Worm (Caenorhabditis elegans) whole organism, L1 larva: ENCODE measurements around the gene plpp-1.1.

Experiments used
- C04F5.9 ChIP-seq: sonication (generic microtip); optimal IDR thresholded peaks from 2 replicates; lab custom pipeline; 2016; ENCODE audit warnings: missing genetic modification characterization, missing compliant biosample characterization
- C16A3.4 ChIP-seq: fragments of 150-350 bp; optimal IDR thresholded peaks from 2 replicates; lab custom pipeline; 2014; ENCODE audit warnings: missing biosample characterization, missing genetic modification characterization
- F16B12.6 ChIP-seq: fragments of 150-350 bp; optimal IDR thresholded peaks from 2 replicates; lab custom pipeline; 2014; ENCODE audit warnings: missing biosample characterization, missing genetic modification characterization
- Y116A8C.19 ChIP-seq: sonication (generic microtip); optimal IDR thresholded peaks from 2 replicates; lab custom pipeline; 2016; ENCODE audit warnings: missing compliant biosample characterization, missing genetic modification characterization, borderline replicate concordance
- alr-1 ChIP-seq: fragments of 200-800 bp; sonication (Bioruptor generic); optimal IDR thresholded peaks from 2 replicates; lab custom pipeline; 2018; ENCODE audit warnings: borderline replicate concordance, mild to moderate bottlenecking, missing genetic modification characterization, missing compliant biosample characterization
- aly-2 ChIP-seq: fragments of 150-350 bp; optimal IDR thresholded peaks from 2 replicates; lab custom pipeline; 2014; ENCODE audit warnings: missing biosample characterization, missing genetic modification characterization
- blmp-1 ChIP-seq: fragments of 150-350 bp; optimal IDR thresholded peaks from 2 replicates; lab custom pipeline; 2014; ENCODE audit warnings: missing biosample characterization, missing genetic modification characterization
- ceh-8 ChIP-seq: fragments of 200-800 bp; sonication (Bioruptor generic); optimal IDR thresholded peaks from 2 replicates; lab custom pipeline; 2018; ENCODE audit warnings: mild to moderate bottlenecking, missing genetic modification characterization, moderate library complexity, missing compliant biosample characterization
- ces-1 ChIP-seq: fragments of 150-350 bp; optimal IDR thresholded peaks from 2 replicates; lab custom pipeline; 2014; ENCODE audit warnings: missing biosample characterization, missing genetic modification reagents, missing genetic modification characterization
- dsc-1 ChIP-seq: sonication (generic microtip); optimal IDR thresholded peaks from 2 replicates; lab custom pipeline; 2016; ENCODE audit warnings: mild to moderate bottlenecking, missing genetic modification characterization, missing compliant biosample characterization
- egl-13 ChIP-seq: sonication (generic microtip); optimal IDR thresholded peaks from 2 replicates; lab custom pipeline; 2016; ENCODE audit warnings: missing genotype, missing genetic modification reagents, missing genetic modification characterization, missing compliant biosample characterization
- egl-27 ChIP-seq, 2 experiments: fragments of 150-350 bp in 1 of 2; sonication (generic microtip); optimal IDR thresholded peaks; 3 replicates each; lab custom pipeline; 2017 to 2018; ENCODE audit warnings: missing biosample characterization in 2 of 2, missing genetic modification characterization in 2 of 2, missing genetic modification reagents in 2 of 2
- elt-3 ChIP-seq, 6 experiments: fragments of 150-350 bp in 1 of 6; sonication (generic microtip); optimal IDR thresholded peaks; 2 replicates each; lab custom pipeline; 2017 to 2018; ENCODE audit warnings: missing biosample characterization in 6 of 6, missing genetic modification characterization in 6 of 6, inconsistent platforms in 1 of 6
- ets-5 ChIP-seq: fragments of 200-800 bp; sonication (Bioruptor generic); IDR thresholded peaks from 2 replicates; pipeline ENCODE4 v1.3.6; 2022; ENCODE audit warnings: missing genetic modification characterization, missing compliant biosample characterization
- fkh-4 ChIP-seq: sonication (generic microtip); optimal IDR thresholded peaks from 2 replicates; lab custom pipeline; 2016; ENCODE audit warnings: missing compliant biosample characterization, missing genetic modification characterization, borderline replicate concordance
- fkh-8 ChIP-seq: sonication (generic microtip); optimal IDR thresholded peaks from 2 replicates; lab custom pipeline; 2016; ENCODE audit warnings: mild to moderate bottlenecking, missing genetic modification characterization, missing compliant biosample characterization
- fos-1 ChIP-seq: fragments of 150-350 bp; optimal IDR thresholded peaks from 2 replicates; lab custom pipeline; 2014; ENCODE audit warnings: missing biosample characterization, missing genetic modification characterization
- hlh-17 ChIP-seq: fragments of 200-800 bp; sonication (Bioruptor generic); optimal IDR thresholded peaks from 2 replicates; lab custom pipeline; 2018; ENCODE audit warnings: missing genetic modification characterization, mild to moderate bottlenecking, missing compliant biosample characterization, moderate library complexity, borderline replicate concordance
- hlh-4 ChIP-seq: sonication (generic microtip); optimal IDR thresholded peaks from 2 replicates; lab custom pipeline; 2016; ENCODE audit warnings: mild to moderate bottlenecking, missing genetic modification characterization, missing compliant biosample characterization
- irx-1 ChIP-seq: sonication (generic microtip); optimal IDR thresholded peaks from 2 replicates; lab custom pipeline; 2016; ENCODE audit warnings: missing genetic modification characterization, missing compliant biosample characterization
- isw-1 ChIP-seq: fragments of 200-800 bp; sonication (Bioruptor generic); IDR thresholded peaks from 2 replicates; pipeline ENCODE4 v1.3.6; 2022; ENCODE audit warnings: missing genetic modification characterization, missing compliant biosample characterization
- jun-1 ChIP-seq: fragments of 150-350 bp; optimal IDR thresholded peaks from 2 replicates; lab custom pipeline; 2014; ENCODE audit warnings: missing biosample characterization, missing genetic modification reagents, missing genetic modification characterization
- lin-15B ChIP-seq: fragments of 150-350 bp; sonication (generic microtip); optimal IDR thresholded peaks from 3 replicates; lab custom pipeline; 2014; ENCODE audit warnings: missing biosample characterization, missing genetic modification characterization
- lin-35 ChIP-seq, 2 experiments: fragments of 150-350 bp; optimal IDR thresholded peaks; 2 replicates each; lab custom pipeline; 2014; ENCODE audit warnings: missing biosample characterization in 2 of 2, missing genetic modification characterization in 2 of 2, missing genetic modification reagents in 2 of 2
- lin-39 ChIP-seq: fragments of 150-350 bp; optimal IDR thresholded peaks from 2 replicates; lab custom pipeline; 2014; ENCODE audit warnings: missing biosample characterization, missing genetic modification reagents, missing genetic modification characterization
- lir-3 ChIP-seq: sonication (generic microtip); optimal IDR thresholded peaks from 2 replicates; lab custom pipeline; 2016; ENCODE audit warnings: mild to moderate bottlenecking, missing genetic modification characterization, moderate library complexity, missing compliant biosample characterization; ENCODE audit not compliant: poor library complexity
- mdl-1 ChIP-seq, 2 experiments: fragments of 150-350 bp; optimal IDR thresholded peaks; 2 replicates each; lab custom pipeline; 2014 to 2017; ENCODE audit warnings: missing biosample characterization in 2 of 2, missing genetic modification characterization in 2 of 2, inconsistent platforms in 1 of 2
- mep-1 ChIP-seq: fragments of 150-350 bp; optimal IDR thresholded peaks from 2 replicates; lab custom pipeline; 2014; ENCODE audit warnings: missing biosample characterization, missing genetic modification characterization
- nhr-11 ChIP-seq: fragments of 150-350 bp; optimal IDR thresholded peaks from 2 replicates; lab custom pipeline; 2014; ENCODE audit warnings: missing biosample characterization, missing genetic modification characterization
- nhr-12 ChIP-seq: sonication (generic microtip); optimal IDR thresholded peaks from 2 replicates; lab custom pipeline; 2017; ENCODE audit warnings: missing biosample characterization, missing genetic modification characterization
- nhr-19 ChIP-seq: fragments of 200-800 bp; sonication (Bioruptor generic); conservative IDR thresholded peaks from 2 replicates; pipeline ENCODE4 v1.3.6; 2022; ENCODE audit warnings: missing genetic modification characterization, missing compliant biosample characterization
- nhr-20 ChIP-seq: sonication (generic microtip); optimal IDR thresholded peaks from 2 replicates; lab custom pipeline; 2016; ENCODE audit warnings: mild to moderate bottlenecking, missing genetic modification characterization, missing compliant biosample characterization
- nhr-28 ChIP-seq: fragments of 150-350 bp; optimal IDR thresholded peaks from 2 replicates; lab custom pipeline; 2014; ENCODE audit warnings: missing biosample characterization, missing genetic modification characterization
- nhr-71 ChIP-seq: sonication (generic microtip); optimal IDR thresholded peaks from 2 replicates; lab custom pipeline; 2016; ENCODE audit warnings: mild to moderate bottlenecking, missing genetic modification characterization, moderate library complexity, missing compliant biosample characterization
- nhr-84 ChIP-seq: sonication (generic microtip); optimal IDR thresholded peaks from 2 replicates; lab custom pipeline; 2017; ENCODE audit warnings: missing biosample characterization, missing genetic modification characterization
- nhr-90 ChIP-seq: sonication (generic microtip); optimal IDR thresholded peaks from 2 replicates; lab custom pipeline; 2016; ENCODE audit warnings: mild to moderate bottlenecking, missing genetic modification characterization, missing compliant biosample characterization; ENCODE audit not compliant: poor library complexity
- pag-3 ChIP-seq: sonication (generic microtip); optimal IDR thresholded peaks from 2 replicates; lab custom pipeline; 2017; ENCODE audit warnings: missing genetic modification characterization, mild to moderate bottlenecking, missing compliant biosample characterization, antibody characterized with exemption, borderline replicate concordance; ENCODE audit not compliant: insufficient read depth
- pqm-1 ChIP-seq: sonication (generic microtip); optimal IDR thresholded peaks from 3 replicates; lab custom pipeline; 2017; ENCODE audit warnings: missing biosample characterization, missing genetic modification characterization
- rnt-1 ChIP-seq: sonication (generic microtip); optimal IDR thresholded peaks from 2 replicates; lab custom pipeline; 2016; ENCODE audit warnings: mild to moderate bottlenecking, missing genetic modification characterization, moderate library complexity, missing compliant biosample characterization
- skn-1 ChIP-seq: fragments of 150-350 bp; optimal IDR thresholded peaks from 2 replicates; lab custom pipeline; 2014; ENCODE audit warnings: missing biosample characterization, missing genetic modification characterization
- snpc-4 ChIP-seq: fragments of 150-350 bp; optimal IDR thresholded peaks from 2 replicates; lab custom pipeline; 2014; ENCODE audit warnings: missing biosample characterization, missing genetic modification characterization
- snu-23 ChIP-seq: sonication (generic microtip); optimal IDR thresholded peaks from 2 replicates; lab custom pipeline; 2016; ENCODE audit warnings: missing genetic modification characterization, missing compliant biosample characterization
- sptf-1 ChIP-seq: fragments of 150-350 bp; optimal IDR thresholded peaks from 2 replicates; lab custom pipeline; 2014; ENCODE audit warnings: missing biosample characterization, missing genetic modification characterization
- tbx-2 ChIP-seq: sonication (generic microtip); optimal IDR thresholded peaks from 2 replicates; lab custom pipeline; 2016; ENCODE audit warnings: missing genetic modification characterization, missing compliant biosample characterization
- unc-130 ChIP-seq: fragments of 150-350 bp; optimal IDR thresholded peaks from 2 replicates; lab custom pipeline; 2017; ENCODE audit warnings: missing biosample characterization, missing genetic modification characterization, inconsistent platforms
- unc-30 ChIP-seq: sonication (generic microtip); optimal IDR thresholded peaks from 2 replicates; lab custom pipeline; 2017; ENCODE audit warnings: missing biosample characterization, missing genetic modification characterization
- unc-62 ChIP-seq: fragments of 150-350 bp; optimal IDR thresholded peaks from 2 replicates; lab custom pipeline; 2014; ENCODE audit warnings: missing biosample characterization, missing genetic modification reagents, missing genetic modification characterization
- unc-98 ChIP-seq: fragments of 200-800 bp; sonication (Bioruptor generic); IDR thresholded peaks from 2 replicates; pipeline ENCODE4 v1.3.6; 2022; ENCODE audit warnings: missing genetic modification characterization, missing compliant biosample characterization
- zip-4 ChIP-seq: fragments of 200-800 bp; sonication (Bioruptor generic); optimal IDR thresholded peaks from 2 replicates; lab custom pipeline; 2018; ENCODE audit warnings: mild to moderate bottlenecking, missing genetic modification characterization, moderate library complexity, missing compliant biosample characterization
- ztf-11 ChIP-seq, 2 experiments: sonication (generic microtip); optimal IDR thresholded peaks; 2 replicates each; lab custom pipeline; 2016 to 2017; ENCODE audit warnings: missing genetic modification characterization in 2 of 2, missing biosample characterization in 1 of 2, missing compliant biosample characterization in 1 of 2
- ztf-4 ChIP-seq: fragments of 150-350 bp; optimal IDR thresholded peaks from 2 replicates; lab custom pipeline; 2014; ENCODE audit warnings: missing biosample characterization, missing genetic modification characterization

The plpp-1.1 gene

DNA sequence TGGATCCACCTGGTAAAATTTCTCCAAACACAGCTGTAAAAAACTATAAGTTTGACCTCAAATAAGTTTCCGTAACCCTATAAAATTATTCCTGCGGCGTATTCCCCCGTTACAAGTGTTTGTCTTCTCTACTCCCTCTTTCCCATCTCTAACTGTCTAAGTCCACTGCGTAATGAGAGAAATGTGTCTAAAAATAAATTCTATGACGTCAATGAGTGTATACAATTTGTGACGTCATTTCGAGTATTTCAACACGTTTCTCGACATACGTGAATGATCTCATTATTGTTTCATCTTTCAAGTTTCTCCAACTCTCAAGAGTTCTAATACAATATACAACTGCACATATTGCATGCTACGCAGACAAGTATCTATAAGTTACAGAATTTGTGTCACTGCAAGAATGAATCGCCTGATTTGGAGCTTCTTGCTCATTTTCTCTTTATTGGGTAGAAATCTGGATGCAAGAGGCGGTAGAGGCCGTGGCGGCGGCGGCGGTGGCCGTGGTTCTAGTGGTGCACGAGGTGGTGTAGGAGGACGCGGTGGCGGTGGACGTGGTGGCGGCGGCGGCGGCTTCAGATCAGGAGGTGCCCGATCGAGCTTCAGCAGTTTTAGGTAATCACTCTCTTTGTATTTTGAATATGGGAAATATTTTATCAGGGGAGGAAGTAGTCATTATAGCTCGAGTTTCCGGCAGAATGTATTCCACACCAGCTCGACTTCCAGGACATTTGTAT is 29.9 kb downstream of the plpp-1.1 start, which contains the start of gene F53C3.6:
Gene F53C3.6, plus strand, starts transcription at position 385 of the 737 bp plus-strand sequence.
- no peak for TF ChIP-seq pag-3 (tag; lab: Kevin White, UChicago)
- TF ChIP-seq Y116A8C.19: no peak
- TF ChIP-seq mep-1 (tag; lab: Kevin White, UChicago): peak; percentile 71
- peak; percentile 26 for TF ChIP-seq snpc-4 (tag; lab: Kevin White, UChicago)
- TF ChIP-seq nhr-71 (tag; lab: Kevin White, UChicago): peak; percentile 91
- TF ChIP-seq nhr-20 (tag; lab: Kevin White, UChicago): peak; percentile 64
- peak; percentile 77 for TF ChIP-seq ceh-8 (GFP tag; lab: Kevin White, UChicago)
- TF ChIP-seq skn-1: peak; percentile 70
- peak; percentile 42 for TF ChIP-seq zip-4 (GFP tag; lab: Kevin White, UChicago)
- no peak for TF ChIP-seq ets-5 (GFP tag; lab: Robert Waterston, UW)
- peak; percentile 21 for TF ChIP-seq nhr-90 (tag; lab: Kevin White, UChicago)
- peak; percentile 61 for TF ChIP-seq fkh-8 (tag; lab: Kevin White, UChicago)
- TF ChIP-seq alr-1 (tag; lab: Kevin White, UChicago): no peak
- peak; percentile 44 for TF ChIP-seq irx-1 (tag; lab: Kevin White, UChicago)
- peak; percentile 50 to 67 for TF ChIP-seq egl-27 (tag; optimal IDR thresholded peaks at IDR 0.05; lab: Kevin White, UChicago)
- TF ChIP-seq mdl-1 (tag; optimal IDR thresholded peaks at IDR 0.05; lab: Kevin White, UChicago): peak in 1 of 2 experiments; percentile 55
- TF ChIP-seq nhr-28 (tag; lab: Kevin White, UChicago): no peak
- TF ChIP-seq fkh-4 (tag; lab: Kevin White, UChicago): no peak
- TF ChIP-seq elt-3 (tag; optimal IDR thresholded peaks at IDR 0.05; lab: Kevin White, UChicago): peak in 2 of 6 experiments; percentile 2 to 66
- TF ChIP-seq tbx-2 (tag; lab: Kevin White, UChicago): peak; percentile 65
- TF ChIP-seq unc-98 (GFP tag; lab: Robert Waterston, UW): 0 out of 2 replicates have a peak, but pooled peaks have one; percentile 16
- TF ChIP-seq dsc-1 (tag; lab: Kevin White, UChicago): peak; percentile 71
- TF ChIP-seq unc-62 (GFP tag; lab: Kevin White, UChicago): no peak
- no peak for TF ChIP-seq nhr-84 (tag; lab: Kevin White, UChicago)
- peak; percentile 26 for TF ChIP-seq C16A3.4
- TF ChIP-seq F16B12.6 (tag; lab: Kevin White, UChicago): no peak
- TF ChIP-seq blmp-1 (tag; lab: Kevin White, UChicago): peak; percentile 41
- TF ChIP-seq snu-23: peak; percentile 61
- TF ChIP-seq C04F5.9 (tag; lab: Kevin White, UChicago): no peak
- TF ChIP-seq fos-1 (tag; lab: Kevin White, UChicago): peak; percentile 51
- no peak for TF ChIP-seq unc-130 (tag; lab: Kevin White, UChicago)
- TF ChIP-seq hlh-4: no peak
- peak; percentile 24 for TF ChIP-seq nhr-11 (tag; lab: Kevin White, UChicago)
- no peak for TF ChIP-seq ztf-11 (tag; optimal IDR thresholded peaks at IDR 0.05; lab: Kevin White, UChicago)
- peak; percentile 48; the same call in 1 of the 2 replicates for TF ChIP-seq isw-1 (GFP tag; lab: Robert Waterston, UW)
- peak; percentile 53 for TF ChIP-seq nhr-19 (GFP tag; lab: Robert Waterston, UW)
- TF ChIP-seq lin-39 (tag; lab: Kevin White, UChicago): peak; percentile 47
- TF ChIP-seq egl-13 (tag; lab: Kevin White, UChicago): peak; percentile 64
- no peak for TF ChIP-seq nhr-12 (tag; lab: Kevin White, UChicago)
- TF ChIP-seq lir-3: peak; percentile 72
- no peak for TF ChIP-seq unc-30 (tag; lab: Kevin White, UChicago)
- TF ChIP-seq lin-35 (GFP tag; optimal IDR thresholded peaks at IDR 0.05; lab: Kevin White, UChicago): peak; percentile 31 to 71
- no peak for TF ChIP-seq hlh-17 (GFP tag; lab: Kevin White, UChicago)
- no peak for TF ChIP-seq aly-2 (tag; lab: Kevin White, UChicago)
- TF ChIP-seq rnt-1 (tag; lab: Kevin White, UChicago): peak; percentile 37
- TF ChIP-seq ces-1 (GFP tag; lab: Kevin White, UChicago): peak; percentile 71
- no peak for TF ChIP-seq sptf-1 (tag; lab: Kevin White, UChicago)
- peak; percentile 60 for TF ChIP-seq ztf-4
- TF ChIP-seq lin-15B: no peak
- peak; percentile 28 for TF ChIP-seq jun-1 (tag; lab: Kevin White, UChicago)
- no peak for TF ChIP-seq pqm-1 (tag; lab: Kevin White, UChicago)
